Fruit fly (Drosophila melanogaster): Measurements from ENCODE around the gene CG13392.

dm6 chr2L:8372248-8372647 is 10.4 kb downstream of the CG13392 start:
- TF ChIP-seq D1 (tag; optimal IDR thresholded peaks at IDR 0.05) = no peak
- TF ChIP-seq Pif1B (GFP tag; optimal IDR thresholded peaks at IDR 0.05) = no peak
- no peak for TF ChIP-seq CG14655 (GFP tag; optimal IDR thresholded peaks at IDR 0.05)
- no peak for TF ChIP-seq CG4496 (GFP tag; IDR thresholded peaks at IDR 0.05)
- no peak for TF ChIP-seq CG8159 (tag; optimal IDR thresholded peaks at IDR 0.05)
- no peak for TF ChIP-seq CG17806 (tag; optimal IDR thresholded peaks at IDR 0.05)
- TF ChIP-seq CG10348 (GFP tag; IDR thresholded peaks at IDR 0.05) = no peak
- TF ChIP-seq gl (tag; optimal IDR thresholded peaks at IDR 0.05) = no peak
- TF ChIP-seq fd96Ca (GFP tag; IDR thresholded peaks at IDR 0.05) = no peak
- TF ChIP-seq CG9948 (tag; optimal IDR thresholded peaks at IDR 0.05) = no peak
